Fruit fly (Drosophila melanogaster) whole organism, prepupa: ENCODE data around the gene ND-20L.

ENCODE experiments used
- Blimp-1 ChIP-seq: fragments of 200-800 bp; sonication (Bioruptor generic); optimal IDR thresholded peaks from 3 replicates; lab custom pipeline; 2017; ENCODE audit warnings: missing biosample characterization, missing genetic modification characterization, mild to moderate bottlenecking, moderate library complexity, missing genetic modification reagents
- CG10631 ChIP-seq: fragments of 200-800 bp; sonication (Bioruptor generic); optimal IDR thresholded peaks from 2 replicates; lab custom pipeline; 2016; ENCODE audit warnings: missing biosample characterization, missing genetic modification characterization
- CG10669 ChIP-seq: fragments of 200-800 bp; sonication (Bioruptor generic); optimal IDR thresholded peaks from 3 replicates; lab custom pipeline; 2018; ENCODE audit warnings: missing biosample characterization, mild to moderate bottlenecking, missing genetic modification characterization, moderate library complexity
- CG11762 ChIP-seq: fragments of 200-800 bp; sonication (Bioruptor generic); optimal IDR thresholded peaks from 3 replicates; lab custom pipeline; 2016; ENCODE audit warnings: missing biosample characterization, missing genetic modification characterization; ENCODE audit not compliant: insufficient read depth
- CG1621 ChIP-seq: fragments of 200-800 bp; sonication (Bioruptor generic); optimal IDR thresholded peaks from 3 replicates; lab custom pipeline; 2018; ENCODE audit warnings: missing biosample characterization, mild to moderate bottlenecking, missing genetic modification characterization
- CG16779 ChIP-seq: fragments of 200-800 bp; sonication (Bioruptor generic); optimal IDR thresholded peaks from 3 replicates; lab custom pipeline; 2017; ENCODE audit warnings: missing biosample characterization, mild to moderate bottlenecking, missing genetic modification characterization
- CG31627 ChIP-seq: fragments of 200-800 bp; sonication (Bioruptor generic); optimal IDR thresholded peaks from 3 replicates; lab custom pipeline; 2016; ENCODE audit warnings: missing biosample characterization, missing genetic modification characterization
- CG32006 ChIP-seq: fragments of 200-800 bp; sonication (Bioruptor generic); optimal IDR thresholded peaks from 3 replicates; lab custom pipeline; 2017; ENCODE audit warnings: missing biosample characterization, mild to moderate bottlenecking, missing genetic modification characterization
- CG34406 ChIP-seq: fragments of 200-800 bp; sonication (Bioruptor generic); optimal IDR thresholded peaks from 3 replicates; lab custom pipeline; 2016; ENCODE audit warnings: missing biosample characterization, missing genetic modification characterization
- CG3919 ChIP-seq: fragments of 200-800 bp; sonication (Bioruptor generic); optimal IDR thresholded peaks from 3 replicates; lab custom pipeline; 2016; ENCODE audit warnings: missing biosample characterization, missing genetic modification characterization
- CG4318 ChIP-seq: fragments of 200-800 bp; sonication (Bioruptor generic); optimal IDR thresholded peaks from 3 replicates; lab custom pipeline; 2017; ENCODE audit warnings: missing biosample characterization, mild to moderate bottlenecking, missing genetic modification characterization
- CG6163 ChIP-seq: fragments of 200-800 bp; sonication (Bioruptor generic); IDR thresholded peaks from 3 replicates; pipeline ENCODE4 v1.3.6; 2022; ENCODE audit warnings: missing biosample characterization, missing genetic modification characterization
- CG6276 ChIP-seq: fragments of 200-800 bp; sonication (Bioruptor generic); optimal IDR thresholded peaks from 2 replicates; lab custom pipeline; 2017; ENCODE audit warnings: missing biosample characterization, mild to moderate bottlenecking, missing genetic modification characterization
- CG6808 ChIP-seq: fragments of 200-800 bp; sonication (Bioruptor generic); optimal IDR thresholded peaks from 3 replicates; lab custom pipeline; 2017; ENCODE audit warnings: missing biosample characterization, missing genetic modification characterization, mild to moderate bottlenecking, moderate library complexity, missing genetic modification reagents
- CG7368 ChIP-seq: fragments of 200-800 bp; sonication (Bioruptor generic); optimal IDR thresholded peaks from 3 replicates; lab custom pipeline; 2016; ENCODE audit warnings: missing biosample characterization, missing genetic modification characterization
- CG8319 ChIP-seq: fragments of 200-800 bp; sonication (Bioruptor generic); optimal IDR thresholded peaks from 3 replicates; lab custom pipeline; 2016; ENCODE audit warnings: missing biosample characterization, missing genetic modification characterization
- CG9139 ChIP-seq: fragments of 200-800 bp; sonication (Bioruptor generic); optimal IDR thresholded peaks from 3 replicates; lab custom pipeline; 2017; ENCODE audit warnings: missing biosample characterization, mild to moderate bottlenecking, missing genetic modification characterization
- Eip75B ChIP-seq: fragments of 200-800 bp; sonication (Bioruptor generic); optimal IDR thresholded peaks from 3 replicates; lab custom pipeline; 2016; ENCODE audit warnings: missing biosample characterization, missing genetic modification characterization
- Eip78C ChIP-seq: fragments of 200-800 bp; sonication (Bioruptor generic); peaks from one replicate; lab custom pipeline; 2016; ENCODE audit warnings: missing biosample characterization, missing genetic modification characterization
- Eip93F ChIP-seq: fragments of 200-800 bp; sonication (Bioruptor generic); optimal IDR thresholded peaks from 2 replicates; lab custom pipeline; 2016; ENCODE audit warnings: missing biosample characterization, mild to moderate bottlenecking, missing genetic modification characterization
- Ets96B ChIP-seq: fragments of 200-800 bp; optimal IDR thresholded peaks from 2 replicates; lab custom pipeline; 2019; ENCODE audit warnings: missing biosample characterization, mild to moderate bottlenecking, missing genetic modification characterization, moderate library complexity
- Lpt ChIP-seq: fragments of 200-800 bp; sonication (Bioruptor generic); optimal IDR thresholded peaks from 3 replicates; lab custom pipeline; 2016; ENCODE audit warnings: missing biosample characterization, missing genetic modification characterization
- Smox ChIP-seq: fragments of 200-800 bp; sonication (Bioruptor generic); optimal IDR thresholded peaks from 3 replicates; lab custom pipeline; 2016; ENCODE audit warnings: missing biosample characterization, missing genetic modification characterization
- Sox102F ChIP-seq: fragments of 200-800 bp; sonication (Bioruptor generic); optimal IDR thresholded peaks from 2 replicates; lab custom pipeline; 2016; ENCODE audit warnings: missing biosample characterization, mild to moderate bottlenecking, missing genetic modification characterization
- Sox15 ChIP-seq: fragments of 200-800 bp; sonication (Bioruptor generic); optimal IDR thresholded peaks from 3 replicates; lab custom pipeline; 2016; ENCODE audit warnings: missing biosample characterization, missing genetic modification characterization
- achi ChIP-seq: fragments of 200-800 bp; sonication (Bioruptor generic); optimal IDR thresholded peaks from 3 replicates; lab custom pipeline; 2016; ENCODE audit warnings: missing biosample characterization, missing genetic modification characterization
- acj6 ChIP-seq: fragments of 200-800 bp; sonication (Bioruptor generic); optimal IDR thresholded peaks from 3 replicates; lab custom pipeline; 2016; ENCODE audit warnings: missing biosample characterization, missing genetic modification characterization
- dac ChIP-seq: fragments of 200-800 bp; sonication (Bioruptor generic); optimal IDR thresholded peaks from 2 replicates; lab custom pipeline; 2017; ENCODE audit warnings: missing biosample characterization, mild to moderate bottlenecking, missing genetic modification characterization
- dsx ChIP-seq: fragments of 200-800 bp; optimal IDR thresholded peaks from 3 replicates; lab custom pipeline; 2019; ENCODE audit warnings: missing biosample characterization, mild to moderate bottlenecking, missing genetic modification characterization, moderate library complexity; ENCODE audit not compliant: poor library complexity, severe bottlenecking
- eg ChIP-seq: fragments of 200-800 bp; sonication (Bioruptor generic); IDR thresholded peaks from 3 replicates; pipeline ENCODE4 v1.3.6; 2022; ENCODE audit warnings: missing biosample characterization, missing genetic modification characterization
- fd59A ChIP-seq: fragments of 200-800 bp; sonication (Bioruptor generic); optimal IDR thresholded peaks from 2 replicates; lab custom pipeline; 2017; ENCODE audit warnings: missing biosample characterization, mild to moderate bottlenecking, missing genetic modification characterization, missing genetic modification reagents
- fd85E ChIP-seq: fragments of 200-800 bp; sonication (Bioruptor generic); optimal IDR thresholded peaks from 3 replicates; lab custom pipeline; 2016; ENCODE audit warnings: missing biosample characterization, missing genetic modification characterization
- fkh ChIP-seq: fragments of 200-800 bp; sonication (Bioruptor generic); optimal IDR thresholded peaks from 3 replicates; lab custom pipeline; 2017; ENCODE audit warnings: missing biosample characterization, mild to moderate bottlenecking, missing genetic modification characterization, moderate library complexity
- lz ChIP-seq: fragments of 200-800 bp; sonication (Bioruptor generic); optimal IDR thresholded peaks from 3 replicates; lab custom pipeline; 2016; ENCODE audit warnings: missing biosample characterization, missing genetic modification characterization
- pdm3 ChIP-seq: fragments of 200-800 bp; sonication (Bioruptor generic); optimal IDR thresholded peaks from 3 replicates; lab custom pipeline; 2016; ENCODE audit warnings: missing biosample characterization, missing genetic modification characterization
- salr ChIP-seq, 2 experiments: fragments of 200-800 bp; sonication (Bioruptor generic); optimal IDR thresholded peaks; 3 replicates each; lab custom pipeline; 2016 to 2018; ENCODE audit warnings: missing biosample characterization in 2 of 2, missing genetic modification characterization in 2 of 2, mild to moderate bottlenecking in 1 of 2
- ss ChIP-seq, 2 experiments: fragments of 200-800 bp; sonication (Bioruptor generic); optimal IDR thresholded peaks; 2 replicates in 1 of 2; 3 replicates in 1 of 2; lab custom pipeline; 2017 to 2018; ENCODE audit warnings: mild to moderate bottlenecking in 2 of 2, missing biosample characterization in 2 of 2, missing genetic modification characterization in 2 of 2, moderate library complexity in 1 of 2
- svp ChIP-seq: fragments of 200-800 bp; sonication (Bioruptor generic); peaks from one replicate; lab custom pipeline; 2016; ENCODE audit warnings: missing biosample characterization, missing genetic modification characterization
- topi ChIP-seq: fragments of 200-800 bp; sonication (Bioruptor generic); optimal IDR thresholded peaks from 3 replicates; lab custom pipeline; 2016; ENCODE audit warnings: missing biosample characterization, missing genetic modification characterization
- vri ChIP-seq: fragments of 200-800 bp; sonication (Bioruptor generic); optimal IDR thresholded peaks from 3 replicates; lab custom pipeline; 2016; ENCODE audit warnings: missing biosample characterization, mild to moderate bottlenecking, missing genetic modification characterization

Gene ND-20L

DNA sequence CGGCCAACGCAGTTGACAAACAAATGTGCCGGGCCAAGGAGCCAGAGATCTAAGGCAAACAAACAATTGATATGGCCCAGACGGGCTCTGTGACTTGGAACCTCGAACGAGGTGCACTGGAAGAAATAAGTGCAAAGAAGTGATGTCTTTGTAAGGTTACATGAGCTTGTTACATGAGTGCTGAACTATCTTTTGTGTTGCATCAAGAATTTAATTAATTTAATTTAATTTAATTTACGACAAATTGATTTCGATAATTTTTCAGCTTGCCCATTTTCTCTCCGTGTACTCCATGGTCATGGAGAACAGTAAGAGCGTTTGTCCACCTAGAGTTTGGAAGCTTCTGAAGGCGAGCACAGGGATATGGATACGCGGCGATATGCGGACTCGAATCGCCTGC is 34.4 kb downstream of the ND-20L start (continued):
- TF ChIP-seq Smox (GFP tag; lab: Kevin White, UChicago) (peak; percentile 1), CG6163 (GFP tag; lab: Robert Waterston, UW) (peak; percentile 63; the same call in 2 of the 3 replicates), achi (GFP tag; lab: Kevin White, UChicago) (peak; percentile 48), Sox102F (no peak), acj6 (GFP tag; lab: Kevin White, UChicago) (peak; percentile 12), CG10669 (no peak), CG31627 (GFP tag; lab: Kevin White, UChicago) (peak; percentile 19), pdm3 (GFP tag; lab: Kevin White, UChicago) (peak; percentile 21), CG10631 (GFP tag; lab: Kevin White, UChicago) (peak; percentile 7), fd85E (no peak), Blimp-1 (GFP tag; lab: Kevin White, UChicago) (no peak), svp (GFP tag; lab: Kevin White, UChicago) (peak; percentile 52), CG6808 (GFP tag; lab: Kevin White, UChicago) (peak; percentile 10), CG7368 (GFP tag; lab: Kevin White, UChicago) (no peak), CG4318 (GFP tag; lab: Kevin White, UChicago) (no peak), topi (GFP tag; lab: Kevin White, UChicago) (peak; percentile 27), fkh (no peak), dsx (peak; percentile 4), CG9139 (GFP tag; lab: Kevin White, UChicago) (no peak), CG16779 (tag; lab: Kevin White, UChicago) (no peak), CG11762 (GFP tag; lab: Kevin White, UChicago) (no peak), eg (GFP tag; lab: Robert Waterston, UW) (no peak), salr (GFP tag; optimal IDR thresholded peaks at IDR 0.05; lab: Kevin White, UChicago) (no peak), fd59A (peak; percentile 26), CG1621 (tag; lab: Kevin White, UChicago) (no peak), dac (GFP tag; lab: Kevin White, UChicago) (no peak), CG3919 (GFP tag; lab: Kevin White, UChicago) (peak; percentile 38), ss (GFP tag; optimal IDR thresholded peaks at IDR 0.05; lab: Kevin White, UChicago) (no peak), CG32006 (GFP tag; lab: Kevin White, UChicago) (peak; percentile 25), lz (GFP tag; lab: Kevin White, UChicago) (peak; percentile 25), Eip75B (GFP tag; lab: Kevin White, UChicago) (peak; percentile 25), CG6276 (GFP tag; lab: Kevin White, UChicago) (no peak), Eip78C (GFP tag; lab: Kevin White, UChicago) (peak; percentile 67), CG8319 (GFP tag; lab: Kevin White, UChicago) (no peak), CG34406 (GFP tag; lab: Kevin White, UChicago) (no peak)

dm6 chr3R:29550735-29551134 is 35.2 kb downstream of the ND-20L start:
- TF ChIP-seq Eip93F, result no peak
- no peak for TF ChIP-seq CG4318 (GFP tag; lab: Kevin White, UChicago)
- no peak for TF ChIP-seq CG10669
- TF ChIP-seq Ets96B (tag; lab: Kevin White, UChicago), result no peak
- TF ChIP-seq topi (GFP tag; lab: Kevin White, UChicago), result no peak
- TF ChIP-seq ss (GFP tag; optimal IDR thresholded peaks at IDR 0.05; lab: Kevin White, UChicago), result no peak
- TF ChIP-seq Lpt, result no peak
- no peak for TF ChIP-seq Sox15 (GFP tag; lab: Kevin White, UChicago)
- TF ChIP-seq Blimp-1 (GFP tag; lab: Kevin White, UChicago), result no peak
- TF ChIP-seq CG9139 (GFP tag; lab: Kevin White, UChicago), result no peak
- no peak for TF ChIP-seq vri (GFP tag; lab: Kevin White, UChicago)
- no peak for TF ChIP-seq fd85E
- TF ChIP-seq fd59A, result no peak
- TF ChIP-seq CG6276 (GFP tag; lab: Kevin White, UChicago), result no peak
